Worm (Caenorhabditis elegans) whole organism, L4 larva: ENCODE data around the gene ZK1098.3.
A peak's percentile ranks its signal among the peaks of the same experiment; 100 is the strongest.

Experiments
- egl-43 ChIP-seq: fragments of 200-800 bp; sonication (Bioruptor generic); IDR thresholded peaks from 2 replicates; pipeline ENCODE4 v1.3.6; 2022; ENCODE audit warnings: missing genetic modification reagents, missing genetic modification characterization, missing compliant biosample characterization
- nhr-28 ChIP-seq: fragments of 150-350 bp; optimal IDR thresholded peaks from 2 replicates; lab custom pipeline; 2014; ENCODE audit warnings: missing biosample characterization, missing genetic modification characterization

DNA sequence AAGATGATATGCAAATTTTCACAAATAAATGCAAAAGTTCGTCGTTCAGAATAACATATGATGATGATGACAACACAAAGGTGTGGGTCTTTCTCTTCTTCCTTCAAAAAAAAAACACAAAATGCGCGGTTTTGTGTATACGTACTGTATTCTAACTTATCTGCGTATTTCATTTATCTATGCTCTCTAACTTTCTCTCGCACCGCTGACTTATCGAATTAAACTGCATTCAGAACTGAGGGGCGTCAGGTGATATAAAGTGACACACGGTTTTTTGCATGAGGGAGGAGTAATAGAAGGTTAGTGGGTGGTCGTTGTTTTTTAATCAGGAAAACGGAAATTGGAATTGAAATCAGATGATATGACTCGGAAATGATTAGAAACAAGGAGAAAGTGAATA lies 38.2 kb downstream of the ZK1098.3 start, which contains the start of gene sod-4:
- no peak for TF ChIP-seq egl-43 (GFP tag; lab: Robert Waterston, UW)
- TF ChIP-seq nhr-28 = peak; percentile 56
